Worm (Caenorhabditis elegans) whole organism, L1 larva: ENCODE results near the gene npr-41.

Source experiments
- F16B12.6 ChIP-seq: fragments of 150-350 bp; optimal IDR thresholded peaks from 2 replicates; lab custom pipeline; 2014; ENCODE audit warnings: missing biosample characterization, missing genetic modification characterization
- Y116A8C.19 ChIP-seq: sonication (generic microtip); optimal IDR thresholded peaks from 2 replicates; lab custom pipeline; 2016; ENCODE audit warnings: missing compliant biosample characterization, missing genetic modification characterization, borderline replicate concordance
- aha-1 ChIP-seq: fragments of 150-350 bp; optimal IDR thresholded peaks from 2 replicates; lab custom pipeline; 2014; ENCODE audit warnings: missing biosample characterization, missing genetic modification characterization
- aly-2 ChIP-seq: fragments of 150-350 bp; optimal IDR thresholded peaks from 2 replicates; lab custom pipeline; 2014; ENCODE audit warnings: missing biosample characterization, missing genetic modification characterization
- ama-1 ChIP-seq: fragments of 150-350 bp; optimal IDR thresholded peaks from 2 replicates; lab custom pipeline; 2014
- blmp-1 ChIP-seq: fragments of 150-350 bp; optimal IDR thresholded peaks from 2 replicates; lab custom pipeline; 2014; ENCODE audit warnings: missing biosample characterization, missing genetic modification characterization
- ceh-63 ChIP-seq: fragments of 200-800 bp; sonication (Bioruptor generic); optimal IDR thresholded peaks from 2 replicates; lab custom pipeline; 2018; ENCODE audit warnings: mild to moderate bottlenecking, missing genetic modification characterization, missing compliant biosample characterization
- ceh-8 ChIP-seq: fragments of 200-800 bp; sonication (Bioruptor generic); optimal IDR thresholded peaks from 2 replicates; lab custom pipeline; 2018; ENCODE audit warnings: mild to moderate bottlenecking, missing genetic modification characterization, moderate library complexity, missing compliant biosample characterization
- ceh-82 ChIP-seq, 3 experiments: fragments of 150-350 bp in 1 of 3; sonication (generic microtip) in 2 of 3; optimal IDR thresholded peaks; 2 replicates each; lab custom pipeline; 2014 to 2017; ENCODE audit warnings: missing biosample characterization in 3 of 3, missing genetic modification characterization in 3 of 3
- ceh-90 ChIP-seq: sonication (generic microtip); optimal IDR thresholded peaks from 2 replicates; lab custom pipeline; 2016; ENCODE audit warnings: missing genetic modification characterization, missing compliant biosample characterization
- efl-1 ChIP-seq, 4 experiments: fragments of 150-350 bp; optimal IDR thresholded peaks in 3 of 4; peaks in 1 of 4; 1 replicate in 1 of 4; 2 replicates in 3 of 4; lab custom pipeline; 2014; ENCODE audit warnings: missing biosample characterization in 2 of 4, missing genetic modification characterization in 2 of 4, missing genetic modification reagents in 2 of 4
- efl-3 ChIP-seq: fragments of 200-800 bp; sonication (Bioruptor generic); optimal IDR thresholded peaks from 2 replicates; lab custom pipeline; 2018; ENCODE audit warnings: mild to moderate bottlenecking, missing genetic modification characterization, missing compliant biosample characterization
- egl-27 ChIP-seq, 2 experiments: fragments of 150-350 bp in 1 of 2; sonication (generic microtip); optimal IDR thresholded peaks; 3 replicates each; lab custom pipeline; 2017 to 2018; ENCODE audit warnings: missing biosample characterization in 2 of 2, missing genetic modification characterization in 2 of 2, missing genetic modification reagents in 2 of 2
- elt-2 ChIP-seq: sonication (generic microtip); optimal IDR thresholded peaks from 2 replicates; lab custom pipeline; 2016; ENCODE audit warnings: missing genetic modification characterization, mild to moderate bottlenecking, inconsistent platforms, missing compliant biosample characterization, missing genetic modification reagents
- elt-3 ChIP-seq, 6 experiments: fragments of 150-350 bp in 1 of 6; sonication (generic microtip); optimal IDR thresholded peaks; 2 replicates each; lab custom pipeline; 2017 to 2018; ENCODE audit warnings: missing biosample characterization in 6 of 6, missing genetic modification characterization in 6 of 6, inconsistent platforms in 1 of 6
- ets-5 ChIP-seq: fragments of 200-800 bp; sonication (Bioruptor generic); IDR thresholded peaks from 2 replicates; pipeline ENCODE4 v1.3.6; 2022; ENCODE audit warnings: missing genetic modification characterization, missing compliant biosample characterization
- fkh-10 ChIP-seq: sonication (generic microtip); optimal IDR thresholded peaks from 2 replicates; lab custom pipeline; 2017; ENCODE audit warnings: missing biosample characterization, missing genetic modification reagents, missing genetic modification characterization
- fkh-8 ChIP-seq: sonication (generic microtip); optimal IDR thresholded peaks from 2 replicates; lab custom pipeline; 2016; ENCODE audit warnings: mild to moderate bottlenecking, missing genetic modification characterization, missing compliant biosample characterization
- fos-1 ChIP-seq: fragments of 150-350 bp; optimal IDR thresholded peaks from 2 replicates; lab custom pipeline; 2014; ENCODE audit warnings: missing biosample characterization, missing genetic modification characterization
- grh-1 ChIP-seq: fragments of 200-800 bp; sonication (Bioruptor generic); IDR thresholded peaks from 2 replicates; pipeline ENCODE4 v1.3.6; 2022; ENCODE audit warnings: missing genetic modification reagents, missing genetic modification characterization, missing compliant biosample characterization
- irx-1 ChIP-seq: sonication (generic microtip); optimal IDR thresholded peaks from 2 replicates; lab custom pipeline; 2016; ENCODE audit warnings: missing genetic modification characterization, missing compliant biosample characterization
- isw-1 ChIP-seq: fragments of 200-800 bp; sonication (Bioruptor generic); IDR thresholded peaks from 2 replicates; pipeline ENCODE4 v1.3.6; 2022; ENCODE audit warnings: missing genetic modification characterization, missing compliant biosample characterization
- lin-13 ChIP-seq: fragments of 150-350 bp; optimal IDR thresholded peaks from 2 replicates; lab custom pipeline; 2014; ENCODE audit warnings: missing biosample characterization, missing genetic modification reagents, missing genetic modification characterization
- lin-35 ChIP-seq, 2 experiments: fragments of 150-350 bp; optimal IDR thresholded peaks; 2 replicates each; lab custom pipeline; 2014; ENCODE audit warnings: missing biosample characterization in 2 of 2, missing genetic modification characterization in 2 of 2, missing genetic modification reagents in 2 of 2
- lin-39 ChIP-seq: fragments of 150-350 bp; optimal IDR thresholded peaks from 2 replicates; lab custom pipeline; 2014; ENCODE audit warnings: missing biosample characterization, missing genetic modification reagents, missing genetic modification characterization
- mab-9 ChIP-seq: fragments of 200-800 bp; sonication (Bioruptor generic); IDR thresholded peaks from 2 replicates; pipeline ENCODE4 v1.3.6; 2022; ENCODE audit warnings: missing genetic modification reagents, missing genetic modification characterization, missing compliant biosample characterization
- mef-2 ChIP-seq: fragments of 150-350 bp; optimal IDR thresholded peaks from 2 replicates; lab custom pipeline; 2014; ENCODE audit warnings: missing biosample characterization, missing genetic modification characterization
- mep-1 ChIP-seq: fragments of 150-350 bp; optimal IDR thresholded peaks from 2 replicates; lab custom pipeline; 2014; ENCODE audit warnings: missing biosample characterization, missing genetic modification characterization
- nhr-12 ChIP-seq: sonication (generic microtip); optimal IDR thresholded peaks from 2 replicates; lab custom pipeline; 2017; ENCODE audit warnings: missing biosample characterization, missing genetic modification characterization
- nhr-19 ChIP-seq: fragments of 200-800 bp; sonication (Bioruptor generic); conservative IDR thresholded peaks from 2 replicates; pipeline ENCODE4 v1.3.6; 2022; ENCODE audit warnings: missing genetic modification characterization, missing compliant biosample characterization
- nhr-20 ChIP-seq: sonication (generic microtip); optimal IDR thresholded peaks from 2 replicates; lab custom pipeline; 2016; ENCODE audit warnings: mild to moderate bottlenecking, missing genetic modification characterization, missing compliant biosample characterization
- nhr-28 ChIP-seq: fragments of 150-350 bp; optimal IDR thresholded peaks from 2 replicates; lab custom pipeline; 2014; ENCODE audit warnings: missing biosample characterization, missing genetic modification characterization
- nhr-71 ChIP-seq: sonication (generic microtip); optimal IDR thresholded peaks from 2 replicates; lab custom pipeline; 2016; ENCODE audit warnings: mild to moderate bottlenecking, missing genetic modification characterization, moderate library complexity, missing compliant biosample characterization
- nhr-77 ChIP-seq: fragments of 150-350 bp; optimal IDR thresholded peaks from 2 replicates; lab custom pipeline; 2014; ENCODE audit warnings: missing biosample characterization, missing genetic modification characterization
- nhr-85 ChIP-seq: sonication (generic microtip); peaks from one replicate; lab custom pipeline; 2016; ENCODE audit warnings: missing genetic modification characterization, inconsistent platforms, missing compliant biosample characterization
- pag-3 ChIP-seq: sonication (generic microtip); optimal IDR thresholded peaks from 2 replicates; lab custom pipeline; 2017; ENCODE audit warnings: missing genetic modification characterization, mild to moderate bottlenecking, missing compliant biosample characterization, antibody characterized with exemption, borderline replicate concordance; ENCODE audit not compliant: insufficient read depth
- snpc-4 ChIP-seq: fragments of 150-350 bp; optimal IDR thresholded peaks from 2 replicates; lab custom pipeline; 2014; ENCODE audit warnings: missing biosample characterization, missing genetic modification characterization
- snu-23 ChIP-seq: sonication (generic microtip); optimal IDR thresholded peaks from 2 replicates; lab custom pipeline; 2016; ENCODE audit warnings: missing genetic modification characterization, missing compliant biosample characterization
- sox-4 ChIP-seq: sonication (generic microtip); optimal IDR thresholded peaks from 2 replicates; lab custom pipeline; 2016; ENCODE audit warnings: missing genetic modification characterization, missing compliant biosample characterization
- swsn-7 ChIP-seq: sonication (generic microtip); optimal IDR thresholded peaks from 2 replicates; lab custom pipeline; 2016; ENCODE audit warnings: missing genetic modification characterization, missing compliant biosample characterization
- tbx-2 ChIP-seq: sonication (generic microtip); optimal IDR thresholded peaks from 2 replicates; lab custom pipeline; 2016; ENCODE audit warnings: missing genetic modification characterization, missing compliant biosample characterization
- xbp-1 ChIP-seq: sonication (generic microtip); optimal IDR thresholded peaks from 2 replicates; lab custom pipeline; 2016; ENCODE audit warnings: missing genetic modification characterization, missing compliant biosample characterization
- zip-4 ChIP-seq: fragments of 200-800 bp; sonication (Bioruptor generic); optimal IDR thresholded peaks from 2 replicates; lab custom pipeline; 2018; ENCODE audit warnings: mild to moderate bottlenecking, missing genetic modification characterization, moderate library complexity, missing compliant biosample characterization
- ztf-4 ChIP-seq: fragments of 150-350 bp; optimal IDR thresholded peaks from 2 replicates; lab custom pipeline; 2014; ENCODE audit warnings: missing biosample characterization, missing genetic modification characterization

Gene npr-41

DNA sequence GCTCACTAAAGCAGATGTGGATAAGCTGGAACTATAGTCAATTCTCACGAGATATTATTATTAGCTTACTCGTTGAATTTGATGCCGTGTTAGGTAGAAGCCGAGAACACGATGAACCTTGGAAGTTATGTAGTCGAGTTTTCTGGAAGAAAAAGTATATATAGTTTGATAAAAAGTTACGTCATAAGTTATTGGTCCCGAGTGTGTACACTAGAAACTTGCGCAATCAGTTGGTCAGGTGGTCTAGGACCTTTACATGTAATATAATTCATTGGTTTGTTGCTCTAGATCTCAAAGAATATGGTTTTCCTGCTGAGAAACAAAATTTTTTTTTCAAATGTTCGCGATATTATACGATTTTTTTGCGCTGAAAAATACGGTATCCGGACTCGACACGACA, 25.5 kb downstream of the npr-41 start:
- TF ChIP-seq fos-1 (tag; lab: Kevin White, UChicago) (no peak), efl-1 (optimal IDR thresholded peaks at IDR 0.05; lab: Kevin White, UChicago) (no peak), efl-1 (GFP tag; optimal IDR thresholded peaks at IDR 0.05 in 1 of 2; lab: Kevin White, UChicago) (peak in 1 of 2 experiments; percentile 82), nhr-20 (tag; lab: Kevin White, UChicago) (no peak), lin-39 (tag; lab: Kevin White, UChicago) (no peak)

DNA sequence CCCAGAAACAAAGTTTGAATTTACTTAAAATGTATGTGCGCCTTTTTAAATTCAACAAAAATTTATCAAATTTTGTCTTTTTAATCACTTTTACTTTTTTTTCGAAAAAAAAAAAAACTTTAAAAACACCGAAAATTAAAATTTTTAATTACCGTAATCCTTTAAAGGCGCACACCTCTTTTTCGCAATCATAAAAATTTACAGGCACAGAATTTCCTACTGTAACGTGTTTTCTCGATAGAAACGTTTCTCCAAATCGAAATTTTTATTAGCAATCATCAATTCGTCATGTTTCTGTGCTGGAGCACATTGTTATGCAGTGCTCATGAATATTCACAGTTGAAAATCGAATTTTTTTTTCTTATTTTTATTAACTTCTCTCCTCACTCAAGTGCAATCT, 26.0 kb downstream of the npr-41 start:
- TF ChIP-seq aly-2 (no peak), ets-5 (GFP tag; lab: Robert Waterston, UW) (no peak), nhr-19 (GFP tag; lab: Robert Waterston, UW) (no peak), lin-35 (GFP tag; optimal IDR thresholded peaks at IDR 0.05; lab: Kevin White, UChicago) (no peak), xbp-1 (tag; lab: Kevin White, UChicago) (no peak), ceh-63 (GFP tag; lab: Kevin White, UChicago) (no peak), nhr-85 (no peak), sox-4 (tag; lab: Kevin White, UChicago) (no peak), blmp-1 (tag; lab: Kevin White, UChicago) (no peak), fkh-8 (no peak), ceh-82 (tag; optimal IDR thresholded peaks at IDR 0.05; lab: Kevin White, UChicago) (no peak), tbx-2 (tag; lab: Kevin White, UChicago) (no peak), aha-1 (no peak), lin-39 (tag; lab: Kevin White, UChicago) (no peak), snpc-4 (no peak), nhr-77 (tag; lab: Kevin White, UChicago) (no peak), mef-2 (tag; lab: Kevin White, UChicago) (no peak), nhr-28 (no peak), elt-3 (tag; optimal IDR thresholded peaks at IDR 0.05; lab: Kevin White, UChicago) (no peak)

DNA sequence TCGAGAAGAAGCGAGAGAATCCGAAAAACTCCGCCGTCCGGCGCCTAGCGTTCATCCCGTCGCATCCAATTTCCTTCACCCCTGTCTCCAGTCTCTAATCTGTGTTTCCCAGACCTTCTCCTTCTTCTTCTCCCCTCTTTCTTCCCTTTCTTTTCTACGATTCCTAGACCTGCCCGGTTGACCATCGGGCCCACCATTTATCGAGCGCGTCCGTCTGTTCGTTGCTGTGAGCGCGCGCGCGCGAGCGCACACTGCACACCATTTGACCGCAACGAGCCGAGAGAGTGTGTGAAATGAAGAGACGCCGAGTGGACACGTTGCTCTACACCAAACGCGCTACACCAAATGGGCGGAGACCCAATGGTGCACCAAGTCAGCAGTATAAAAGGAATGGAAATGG, 26.6 kb downstream of the npr-41 start:
- TF ChIP-seq blmp-1 (tag; lab: Kevin White, UChicago), result peak; percentile 28
- TF ChIP-seq nhr-12, result no peak
- TF ChIP-seq, all 84 proteins: peak for 1

DNA sequence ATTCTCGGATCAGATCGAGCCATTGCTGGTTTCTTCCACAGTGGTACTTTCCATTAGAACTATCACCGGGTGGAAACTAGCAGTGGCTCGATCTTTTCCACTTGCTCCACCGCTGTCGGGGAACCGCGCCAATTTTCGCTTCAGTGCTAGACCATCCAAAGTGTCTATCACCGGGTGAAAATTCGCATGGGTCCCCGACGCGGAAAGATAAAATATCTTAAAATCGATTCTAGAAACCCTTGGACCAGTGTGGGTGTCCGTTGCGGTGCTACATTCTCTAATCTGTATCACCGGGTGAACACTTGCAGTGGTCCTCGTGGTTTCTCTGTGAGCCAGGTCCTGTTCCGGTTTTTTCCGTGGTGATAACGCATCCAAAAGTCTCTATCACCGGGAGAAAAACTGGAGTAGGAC, 27.1 kb downstream of the npr-41 start:
- TF ChIP-seq mef-2 (tag; lab: Kevin White, UChicago) (no peak), ama-1 (lab: Kevin White, UChicago) (no peak), irx-1 (tag; lab: Kevin White, UChicago) (no peak), Y116A8C.19 (tag; lab: Kevin White, UChicago) (no peak), nhr-19 (GFP tag; lab: Robert Waterston, UW) (no peak), elt-2 (tag; lab: Kevin White, UChicago) (no peak), F16B12.6 (tag; lab: Kevin White, UChicago) (no peak)

DNA sequence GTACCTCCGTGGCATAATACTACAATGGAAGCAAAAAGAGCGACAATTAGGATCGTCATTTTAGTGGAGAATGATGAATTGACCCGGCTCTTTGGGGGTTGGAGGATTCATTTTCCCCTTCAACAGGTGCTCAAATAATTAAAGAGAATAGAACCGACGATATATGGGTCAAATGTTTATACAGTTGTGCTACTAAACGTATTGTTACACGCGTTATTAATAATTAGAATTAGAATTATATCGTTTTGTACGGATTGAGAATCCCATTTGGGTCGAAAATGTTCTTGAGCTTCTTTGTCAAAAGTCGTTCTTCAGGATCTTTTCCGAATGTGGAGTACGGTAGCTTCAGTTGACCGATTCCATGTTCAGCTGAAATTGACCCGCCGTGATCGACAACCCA, 28.3 kb downstream of the npr-41 start, which contains the start of gene Y62F5A.9:
Y62F5A.9 (minus strand) TSS at position 101 of the 400 bp plus-strand sequence.
- no peak for TF ChIP-seq pag-3 (tag; lab: Kevin White, UChicago)
- no peak for TF ChIP-seq ceh-8
- TF ChIP-seq snu-23 (GFP tag; lab: Kevin White, UChicago), result peak; percentile 9
- TF ChIP-seq zip-4, result no peak
- no peak for TF ChIP-seq efl-1 (optimal IDR thresholded peaks at IDR 0.05; lab: Kevin White, UChicago)
- peak in 1 of 2 experiments; percentile 45 for TF ChIP-seq efl-1 (GFP tag; optimal IDR thresholded peaks at IDR 0.05 in 1 of 2; lab: Kevin White, UChicago)
- TF ChIP-seq isw-1 (GFP tag; lab: Robert Waterston, UW), result no peak

DNA sequence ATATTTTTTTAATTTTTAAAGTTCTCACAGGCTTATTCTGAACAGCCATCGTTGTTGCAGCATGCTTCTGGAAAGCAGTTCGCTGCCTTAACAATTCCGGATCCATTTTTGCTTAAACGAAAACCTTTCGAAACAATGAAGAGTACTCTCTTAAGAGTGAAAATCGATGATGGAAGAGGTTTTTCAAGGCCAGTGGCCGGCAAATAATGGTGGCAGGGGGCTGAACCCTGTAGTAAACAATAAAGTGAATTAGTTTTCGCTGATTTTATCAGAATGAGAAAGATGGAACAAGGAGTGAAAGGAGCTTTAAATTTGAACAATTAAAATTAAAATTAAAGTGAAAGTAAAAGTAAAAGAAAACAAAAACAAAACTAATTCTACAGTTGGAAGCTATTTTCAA, 31.9 kb downstream of the npr-41 start, which contains the start of gene gtf-2E2:
gtf-2E2 (minus strand) TSS at position 111 of the 400 bp plus-strand sequence.
- peak in 1 of 3 experiments; percentile 35 for TF ChIP-seq ceh-82 (tag; optimal IDR thresholded peaks at IDR 0.05; lab: Kevin White, UChicago)
- no peak for TF ChIP-seq lin-13 (GFP tag; lab: Kevin White, UChicago)
- TF ChIP-seq egl-27 (tag; optimal IDR thresholded peaks at IDR 0.05; lab: Kevin White, UChicago), result no peak
- no peak for TF ChIP-seq ztf-4 (tag; lab: Kevin White, UChicago)
- TF ChIP-seq grh-1 (GFP tag; lab: Robert Waterston, UW), result no peak
- TF ChIP-seq nhr-71, result peak; percentile 25
- no peak for TF ChIP-seq fkh-8
- TF ChIP-seq mep-1 (tag; lab: Kevin White, UChicago), result peak; percentile 69
- no peak for TF ChIP-seq efl-3
- TF ChIP-seq ceh-90 (tag; lab: Kevin White, UChicago), result peak; percentile 22
- peak; percentile 3 to 28 for TF ChIP-seq lin-35 (GFP tag; optimal IDR thresholded peaks at IDR 0.05; lab: Kevin White, UChicago)
- TF ChIP-seq fos-1 (tag; lab: Kevin White, UChicago), result no peak
- no peak for TF ChIP-seq mab-9 (GFP tag; lab: Robert Waterston, UW)
- TF ChIP-seq fkh-10 (GFP tag; lab: Kevin White, UChicago), result no peak
- peak; percentile 4 for TF ChIP-seq swsn-7
